Worm (Caenorhabditis elegans): ENCODE results near the gene C25H3.14.

The C25H3.14 gene

DNA sequence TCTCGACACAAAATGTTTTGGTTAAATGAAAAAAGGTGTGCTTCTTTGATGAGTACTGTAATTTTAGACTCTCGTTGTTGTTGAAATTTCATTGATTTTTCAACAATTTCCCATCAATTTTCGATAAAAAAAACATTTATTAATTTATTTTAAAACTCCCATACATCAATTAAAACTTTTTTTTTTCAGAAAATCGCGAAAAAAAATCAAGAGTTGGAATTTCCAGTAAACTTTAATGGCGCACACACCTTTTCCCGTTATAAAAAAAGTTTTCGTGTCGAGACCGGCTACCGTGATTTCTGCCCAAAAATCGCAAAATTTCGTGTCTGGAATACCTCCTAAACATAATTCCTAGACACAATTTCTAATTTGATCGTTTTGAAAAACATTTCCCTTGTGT, at the start of gene C25H3.14:
C25H3.14 (plus strand) TSS at position 301 of the 400 bp plus-strand sequence.
- no peak for TF ChIP-seq unc-55 (GFP tag; optimal IDR thresholded peaks at IDR 0.05)
- no peak for TF ChIP-seq egl-27 (tag; optimal IDR thresholded peaks at IDR 0.05)

DNA sequence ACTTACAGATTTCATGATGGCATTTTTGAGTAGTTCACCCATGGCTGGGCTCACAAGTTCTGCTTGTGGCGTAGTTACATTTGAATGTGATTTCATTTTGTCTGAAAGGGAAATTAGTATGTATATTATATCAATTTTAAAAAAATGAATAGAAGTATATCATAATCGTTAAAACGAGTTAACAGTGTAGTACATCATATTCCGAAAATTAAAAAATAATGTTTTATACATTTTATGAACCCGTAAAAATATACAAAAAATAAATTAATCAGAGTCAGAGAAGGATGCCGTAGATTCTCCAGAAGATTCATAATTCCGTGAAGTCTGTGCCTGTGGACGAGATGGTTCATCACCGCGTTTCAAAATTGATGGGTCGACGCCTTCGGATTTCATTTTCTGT, 48.0 kb upstream of the C25H3.14 start, which contains the start of gene F59E12.9:
F59E12.9 (minus strand) TSS at position 101 of the 400 bp plus-strand sequence.
- TF ChIP-seq sem-4 (tag; optimal IDR thresholded peaks at IDR 0.05): no peak
- no peak for TF ChIP-seq R02D3.7 (tag; optimal IDR thresholded peaks at IDR 0.05)

DNA sequence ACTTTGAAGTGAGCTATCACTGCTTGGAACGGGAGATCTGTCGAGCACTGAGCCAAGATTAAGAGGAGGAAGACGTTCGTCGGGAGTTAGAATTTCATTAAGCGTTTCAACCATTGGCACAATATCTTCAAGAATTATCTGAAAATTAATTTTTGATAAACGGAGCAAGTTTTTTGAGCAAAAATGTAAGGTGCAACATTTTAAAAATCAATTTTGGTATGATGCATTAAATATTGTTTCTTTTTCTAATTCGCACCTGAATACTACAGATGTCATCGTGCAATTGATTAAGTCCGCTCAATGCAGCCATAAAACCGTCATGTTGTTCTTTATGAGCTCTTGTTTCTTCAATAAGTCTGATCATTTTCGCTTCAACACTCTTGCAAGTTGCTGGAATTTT, 46.6 kb upstream of the C25H3.14 start, which contains the start of gene ddl-1:
ddl-1 (minus strand) TSS at position 101 of the 400 bp plus-strand sequence.
- TF ChIP-seq gmeb-1 (tag; optimal IDR thresholded peaks at IDR 0.05): no peak
- TF ChIP-seq nhr-6 (tag; optimal IDR thresholded peaks at IDR 0.05): no peak
- no peak for TF ChIP-seq mdl-1 (tag; optimal IDR thresholded peaks at IDR 0.05)
- TF ChIP-seq nhr-77 (tag; optimal IDR thresholded peaks at IDR 0.05): no peak
- TF ChIP-seq ceh-82 (tag; optimal IDR thresholded peaks at IDR 0.05): no peak
- no peak for TF ChIP-seq R02D3.7 (tag; optimal IDR thresholded peaks at IDR 0.05)
- no peak for TF ChIP-seq sem-4 (tag; optimal IDR thresholded peaks at IDR 0.05)
- TF ChIP-seq lin-39 (tag; optimal IDR thresholded peaks at IDR 0.05): no peak
- TF ChIP-seq nhr-129 (tag; optimal IDR thresholded peaks at IDR 0.05): no peak
- no peak for TF ChIP-seq F13H6.1 (tag; optimal IDR thresholded peaks at IDR 0.05)
- TF ChIP-seq ceh-16 (tag; optimal IDR thresholded peaks at IDR 0.05): no peak

DNA sequence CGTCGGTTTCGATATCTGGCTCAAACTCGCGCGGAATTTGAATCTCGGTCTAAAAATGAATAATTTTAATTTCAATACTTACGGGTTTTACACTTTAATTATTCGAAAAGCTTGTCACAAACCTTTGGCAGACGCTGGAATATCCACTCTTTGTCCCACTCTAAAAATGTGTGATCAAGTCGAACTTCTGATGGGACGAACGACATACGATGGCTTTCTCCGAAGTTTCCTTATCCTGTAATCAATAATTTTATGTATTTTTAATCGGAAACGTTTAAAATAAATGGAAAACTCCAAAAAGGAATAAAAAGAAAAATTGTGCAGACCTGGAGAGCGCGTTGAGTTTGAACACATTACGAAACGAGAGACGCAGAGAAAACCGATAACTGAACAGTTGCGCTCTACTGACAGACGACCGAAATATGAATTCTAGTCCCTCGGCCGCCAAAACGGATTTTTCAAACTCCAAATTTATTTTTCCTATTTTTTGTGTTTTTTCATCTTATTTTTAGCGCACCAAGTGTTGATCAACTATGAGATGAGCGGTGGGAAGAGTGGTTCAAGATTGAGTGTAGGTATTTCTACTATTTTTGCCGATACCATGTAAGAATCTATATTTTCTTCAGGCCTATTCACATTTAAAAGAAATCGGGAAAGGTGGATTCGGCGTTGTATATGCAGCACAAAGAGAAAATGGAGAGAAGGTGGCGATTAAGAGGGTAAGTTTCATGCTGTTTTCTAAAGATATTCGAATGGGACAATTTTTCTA, 45.5 kb upstream of the C25H3.14 start, which contains the start of the genes sam-4, F59E12.17 and zyg-1:
sam-4 (minus strand) TSS at position 51 of the 769 bp plus-strand sequence.
F59E12.17 (minus strand) TSS at position 235 of the 769 bp plus-strand sequence.
zyg-1 (plus strand) TSS at position 513 of the 769 bp plus-strand sequence.
- TF ChIP-seq snpc-4 (tag; optimal IDR thresholded peaks at IDR 0.05) (peak; percentile 20), elt-1 (tag; optimal IDR thresholded peaks at IDR 0.05) (no peak), crh-2 (tag; optimal IDR thresholded peaks at IDR 0.05) (peak; percentile 56), nhr-11 (tag; optimal IDR thresholded peaks at IDR 0.05) (no peak), fos-1 (tag; optimal IDR thresholded peaks at IDR 0.05) (peak; percentile 41), lin-13 (GFP tag; optimal IDR thresholded peaks at IDR 0.05) (no peak), nhr-23 (tag; optimal IDR thresholded peaks at IDR 0.05) (no peak), elt-3 (tag; optimal IDR thresholded peaks at IDR 0.05) (no peak), ceh-82 (tag; optimal IDR thresholded peaks at IDR 0.05) (no peak), sma-3 (GFP tag; optimal IDR thresholded peaks at IDR 0.05) (peak; percentile 42), F13H6.1 (tag; optimal IDR thresholded peaks at IDR 0.05) (peak; percentile 20), nhr-77 (tag; optimal IDR thresholded peaks at IDR 0.05) (no peak), lsy-2 (tag; optimal IDR thresholded peaks at IDR 0.05) (peak in 1 of 2 experiments; percentile 81), gmeb-1 (tag; optimal IDR thresholded peaks at IDR 0.05) (peak; percentile 53), nhr-129 (tag; optimal IDR thresholded peaks at IDR 0.05) (peak; percentile 78), unc-55 (GFP tag; optimal IDR thresholded peaks at IDR 0.05) (peak; percentile 93), alr-1 (tag; optimal IDR thresholded peaks at IDR 0.05) (no peak), C34F6.9 (tag; optimal IDR thresholded peaks at IDR 0.05) (peak; percentile 84)

DNA sequence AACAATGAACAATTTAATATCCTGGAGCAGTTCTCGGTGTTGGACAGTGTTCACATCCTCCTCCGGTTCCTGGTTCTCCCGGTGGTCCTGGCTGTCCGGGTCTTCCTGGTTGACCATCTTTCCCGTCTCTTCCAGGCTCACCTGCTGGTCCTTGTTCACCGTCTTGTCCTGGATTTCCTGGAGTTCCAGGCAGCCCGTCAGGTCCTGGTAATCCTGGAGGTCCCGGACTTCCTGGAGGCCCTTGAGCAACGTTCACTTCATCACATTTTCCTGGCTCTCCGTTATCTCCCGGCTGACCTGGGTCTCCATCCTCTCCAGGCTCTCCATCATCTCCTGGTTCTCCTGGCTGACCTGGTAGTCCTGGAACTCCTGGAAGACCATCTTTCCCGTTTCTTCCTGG, 43.5 kb upstream of the C25H3.14 start:
- no peak for TF ChIP-seq lin-13 (GFP tag; optimal IDR thresholded peaks at IDR 0.05)
- TF ChIP-seq sma-3 (GFP tag; optimal IDR thresholded peaks at IDR 0.05): no peak
- TF ChIP-seq nhr-21 (tag; optimal IDR thresholded peaks at IDR 0.05): no peak
- TF ChIP-seq sem-4 (tag; optimal IDR thresholded peaks at IDR 0.05): no peak
- no peak for TF ChIP-seq sma-9 (GFP tag; optimal IDR thresholded peaks at IDR 0.05)
- TF ChIP-seq sma-9 (tag; optimal IDR thresholded peaks at IDR 0.05): no peak
- TF ChIP-seq nhr-11 (tag; optimal IDR thresholded peaks at IDR 0.05): no peak
- TF ChIP-seq crh-2 (tag; optimal IDR thresholded peaks at IDR 0.05): no peak
- TF ChIP-seq nhr-25 (tag; optimal IDR thresholded peaks at IDR 0.05): no peak

DNA sequence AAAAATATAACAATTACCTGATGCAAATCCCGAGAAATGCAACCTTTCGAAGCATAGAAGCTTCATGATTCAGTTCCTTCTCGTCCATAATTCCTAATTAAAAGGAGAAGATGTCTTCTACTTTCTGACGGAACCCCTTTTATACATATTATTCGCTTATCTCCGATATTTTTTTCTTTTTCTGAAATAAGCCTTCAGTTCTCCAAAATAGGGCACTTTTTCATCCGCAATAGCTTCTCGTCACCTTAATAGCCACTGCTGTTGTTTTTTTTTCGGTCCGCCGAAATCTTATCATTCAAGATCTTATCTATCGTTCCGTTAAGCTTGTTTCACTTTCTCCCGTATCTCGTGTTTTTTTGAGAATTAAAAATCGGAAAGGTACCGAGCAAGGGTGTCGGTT, 42.6 kb upstream of the C25H3.14 start, which contains the start of gene bli-2:
bli-2 (minus strand) TSS at position 101 of the 400 bp plus-strand sequence.
- TF ChIP-seq nhr-25 (tag; optimal IDR thresholded peaks at IDR 0.05) (no peak), skn-1 (tag; optimal IDR thresholded peaks at IDR 0.05) (no peak), nhr-6 (tag; optimal IDR thresholded peaks at IDR 0.05) (no peak)
